Fruit fly (Drosophila melanogaster): ENCODE measurements around the gene Pih1D1.

Pih1D1 gene

dm6 chr2L:12721794-12722315 lies at the start of gene Pih1D1:
Gene Pih1D1, minus strand, starts transcription at chr2L:12721843.
- peak; percentile 90 for TF ChIP-seq CG33017 (tag; optimal IDR thresholded peaks at IDR 0.05)
- TF ChIP-seq CG5204 (GFP tag; optimal IDR thresholded peaks at IDR 0.05): peak; percentile 94
- peak; percentile 55 for TF ChIP-seq Mnt (GFP tag; optimal IDR thresholded peaks at IDR 0.05)
- TF ChIP-seq tj (GFP tag; optimal IDR thresholded peaks at IDR 0.05): peak; percentile 73
- peak; percentile 84 for TF ChIP-seq ovo (GFP tag; optimal IDR thresholded peaks at IDR 0.05)
- peak; percentile 96 for TF ChIP-seq toe (GFP tag; optimal IDR thresholded peaks at IDR 0.05)
- TF ChIP-seq Clk (GFP tag; optimal IDR thresholded peaks at IDR 0.05): peak; percentile 94
- peak; percentile 92 for TF ChIP-seq CG11617 (GFP tag; optimal IDR thresholded peaks at IDR 0.05)
- TF ChIP-seq kay (GFP tag; ENCODE audit: borderline replicate concordance): no peak
- TF ChIP-seq Crg-1 (GFP tag; optimal IDR thresholded peaks at IDR 0.05): peak; percentile 82
- peak; percentile 94 for TF ChIP-seq bab1 (GFP tag; optimal IDR thresholded peaks at IDR 0.05)
- peak; percentile 91 for TF ChIP-seq CG7101 (tag; optimal IDR thresholded peaks at IDR 0.05)
- peak; percentile 87 for TF ChIP-seq pad (GFP tag; optimal IDR thresholded peaks at IDR 0.05)
- no peak for TF ChIP-seq cnc (optimal IDR thresholded peaks at IDR 0.05)
- peak; percentile 91 for TF ChIP-seq Hr96 (GFP tag; optimal IDR thresholded peaks at IDR 0.05)
- TF ChIP-seq cic (GFP tag; optimal IDR thresholded peaks at IDR 0.05): no peak
- TF ChIP-seq CG12768 (GFP tag; optimal IDR thresholded peaks at IDR 0.05): peak; percentile 95
- peak; percentile 85 for TF ChIP-seq CG14711 (tag; optimal IDR thresholded peaks at IDR 0.05)
- TF ChIP-seq CG7045 (GFP tag; optimal IDR thresholded peaks at IDR 0.05): peak; percentile 97
- peak; percentile 92 for TF ChIP-seq CG1620 (GFP tag; optimal IDR thresholded peaks at IDR 0.05)

- TF ChIP-seq Crg-1 (GFP tag; optimal IDR thresholded peaks at IDR 0.05): no peak
- no peak for TF ChIP-seq CG5204 (GFP tag; optimal IDR thresholded peaks at IDR 0.05)
Measured at dm6 chr2L:12761740-12762139, 40.1 kb upstream of the Pih1D1 start, which contains the start of gene CG15483. Gene CG15483, minus strand, starts transcription at chr2L:12761840.

- peak; percentile 7 for TF ChIP-seq toe (GFP tag; optimal IDR thresholded peaks at IDR 0.05)
- TF ChIP-seq CG11617 (GFP tag; optimal IDR thresholded peaks at IDR 0.05): no peak
- TF ChIP-seq ovo (GFP tag; optimal IDR thresholded peaks at IDR 0.05): no peak
- no peak for TF ChIP-seq kay (GFP tag; ENCODE audit: borderline replicate concordance)
Measured at dm6 chr2L:12756417-12756816, 34.8 kb upstream of the Pih1D1 start.

- TF ChIP-seq Mnt (GFP tag; optimal IDR thresholded peaks at IDR 0.05) (no peak), kay (GFP tag; ENCODE audit: borderline replicate concordance) (no peak), CG1620 (GFP tag; optimal IDR thresholded peaks at IDR 0.05) (no peak), CG14711 (tag; optimal IDR thresholded peaks at IDR 0.05) (no peak), Crg-1 (GFP tag; optimal IDR thresholded peaks at IDR 0.05) (no peak), CG33017 (tag; optimal IDR thresholded peaks at IDR 0.05) (no peak), toe (GFP tag; optimal IDR thresholded peaks at IDR 0.05) (no peak), CG11617 (GFP tag; optimal IDR thresholded peaks at IDR 0.05) (no peak), bab1 (GFP tag; optimal IDR thresholded peaks at IDR 0.05) (no peak), cic (GFP tag; optimal IDR thresholded peaks at IDR 0.05) (no peak), CG5204 (GFP tag; optimal IDR thresholded peaks at IDR 0.05) (no peak), CG12768 (GFP tag; optimal IDR thresholded peaks at IDR 0.05) (no peak), CG7101 (tag; optimal IDR thresholded peaks at IDR 0.05) (no peak)
Measured at dm6 chr2L:12750060-12750459, 28.4 kb upstream of the Pih1D1 start.

- TF ChIP-seq kay (GFP tag; ENCODE audit: borderline replicate concordance) (peak; percentile 81), Mnt (GFP tag; optimal IDR thresholded peaks at IDR 0.05) (no peak), CG7101 (tag; optimal IDR thresholded peaks at IDR 0.05) (peak; percentile 37), cic (GFP tag; optimal IDR thresholded peaks at IDR 0.05) (peak; percentile 77), pad (GFP tag; optimal IDR thresholded peaks at IDR 0.05) (peak; percentile 30), CG12768 (GFP tag; optimal IDR thresholded peaks at IDR 0.05) (peak; percentile 57), cnc (optimal IDR thresholded peaks at IDR 0.05) (peak in 1 of 2 experiments; percentile 65), Clk (GFP tag; optimal IDR thresholded peaks at IDR 0.05) (peak; percentile 45), Crg-1 (GFP tag; optimal IDR thresholded peaks at IDR 0.05) (no peak), CG5204 (GFP tag; optimal IDR thresholded peaks at IDR 0.05) (peak; percentile 31), CG11617 (GFP tag; optimal IDR thresholded peaks at IDR 0.05) (peak; percentile 52), CG14711 (tag; optimal IDR thresholded peaks at IDR 0.05) (peak; percentile 8), CG7045 (GFP tag; optimal IDR thresholded peaks at IDR 0.05) (peak; percentile 51), CG33017 (tag; optimal IDR thresholded peaks at IDR 0.05) (peak; percentile 10), Hr96 (GFP tag; optimal IDR thresholded peaks at IDR 0.05) (peak; percentile 18), ovo (GFP tag; optimal IDR thresholded peaks at IDR 0.05) (no peak), bab1 (GFP tag; optimal IDR thresholded peaks at IDR 0.05) (no peak), CG1620 (GFP tag; optimal IDR thresholded peaks at IDR 0.05) (no peak), toe (GFP tag; optimal IDR thresholded peaks at IDR 0.05) (peak; percentile 53), tj (GFP tag; optimal IDR thresholded peaks at IDR 0.05) (peak; percentile 1)
Measured at dm6 chr2L:12720430-12721396, 930 bp downstream of the Pih1D1 start.

Data from whole organism, adult.